Worm (Caenorhabditis elegans) whole organism, mixed stage, embryonic: Measurements from ENCODE around the gene vav-1.

Source experiments
- M03D4.4 ChIP-seq: sonication (generic microtip); optimal IDR thresholded peaks from 2 replicates; lab custom pipeline; 2017; ENCODE audit warnings: mild to moderate bottlenecking, missing genetic modification characterization, missing compliant biosample characterization
- bed-3 ChIP-seq: fragments of 200-800 bp; sonication (Bioruptor generic); optimal IDR thresholded peaks from 3 replicates; lab custom pipeline; 2018; ENCODE audit warnings: mild to moderate bottlenecking, missing genetic modification characterization, moderate library complexity, missing compliant biosample characterization
- ceh-39 ChIP-seq: fragments of 150-350 bp; optimal IDR thresholded peaks from 2 replicates; lab custom pipeline; 2014; ENCODE audit warnings: missing biosample characterization, missing genetic modification characterization
- ceh-43 ChIP-seq: fragments of 200-800 bp; sonication (Bioruptor generic); optimal IDR thresholded peaks from 2 replicates; lab custom pipeline; 2018; ENCODE audit warnings: mild to moderate bottlenecking, missing genetic modification characterization, moderate library complexity, missing compliant biosample characterization
- ceh-83 ChIP-seq: fragments of 200-800 bp; sonication (Bioruptor generic); optimal IDR thresholded peaks from 2 replicates; lab custom pipeline; 2018; ENCODE audit warnings: mild to moderate bottlenecking, missing genetic modification characterization, missing compliant biosample characterization
- ces-1 ChIP-seq: fragments of 150-350 bp; optimal IDR thresholded peaks from 2 replicates; lab custom pipeline; 2014; ENCODE audit warnings: missing biosample characterization, missing genetic modification reagents, missing genetic modification characterization
- drap-1 ChIP-seq: fragments of 200-800 bp; sonication (Bioruptor generic); optimal IDR thresholded peaks from 3 replicates; lab custom pipeline; 2018; ENCODE audit warnings: mild to moderate bottlenecking, missing genetic modification characterization, missing compliant biosample characterization
- elt-1 ChIP-seq: sonication (generic microtip); optimal IDR thresholded peaks from 2 replicates; lab custom pipeline; 2017; ENCODE audit warnings: missing genetic modification characterization, mild to moderate bottlenecking, missing compliant biosample characterization, antibody characterized with exemption, moderate library complexity, borderline replicate concordance; ENCODE audit not compliant: insufficient read depth
- ham-2 ChIP-seq: fragments of 200-800 bp; sonication (Bioruptor generic); optimal IDR thresholded peaks from 2 replicates; lab custom pipeline; 2018; ENCODE audit warnings: mild to moderate bottlenecking, missing genetic modification characterization, missing compliant biosample characterization
- lin-13 ChIP-seq: fragments of 150-350 bp; optimal IDR thresholded peaks from 2 replicates; lab custom pipeline; 2014; ENCODE audit warnings: missing biosample characterization, missing genetic modification characterization
- lin-32 ChIP-seq: fragments of 200-800 bp; sonication (Bioruptor generic); optimal IDR thresholded peaks from 2 replicates; lab custom pipeline; 2018; ENCODE audit warnings: mild to moderate bottlenecking, missing genetic modification characterization, missing compliant biosample characterization
- mab-5 ChIP-seq: fragments of 150-350 bp; optimal IDR thresholded peaks from 2 replicates; lab custom pipeline; 2014; ENCODE audit warnings: missing biosample characterization, missing genetic modification characterization
- mls-2 ChIP-seq: sonication (generic microtip); optimal IDR thresholded peaks from 2 replicates; lab custom pipeline; 2016; ENCODE audit warnings: mild to moderate bottlenecking, missing genetic modification characterization, moderate library complexity, missing compliant biosample characterization
- nhr-12 ChIP-seq: fragments of 150-350 bp; optimal IDR thresholded peaks from 2 replicates; lab custom pipeline; 2014; ENCODE audit warnings: missing biosample characterization, missing genetic modification characterization
- nhr-2 ChIP-seq: fragments of 150-350 bp; optimal IDR thresholded peaks from 2 replicates; lab custom pipeline; 2014; ENCODE audit warnings: missing biosample characterization, missing genetic modification characterization
- nhr-28 ChIP-seq: fragments of 150-350 bp; optimal IDR thresholded peaks from 2 replicates; lab custom pipeline; 2014; ENCODE audit warnings: missing biosample characterization, missing genetic modification characterization
- nhr-76 ChIP-seq: sonication (generic microtip); optimal IDR thresholded peaks from 2 replicates; lab custom pipeline; 2017; ENCODE audit warnings: missing biosample characterization, missing genetic modification characterization
- pha-4 ChIP-seq: fragments of 150-350 bp; optimal IDR thresholded peaks from 2 replicates; lab custom pipeline; 2018; ENCODE audit warnings: missing biosample characterization, missing genetic modification reagents, missing genetic modification characterization
- sem-2 ChIP-seq: fragments of 200-800 bp; sonication (Bioruptor generic); optimal IDR thresholded peaks from 2 replicates; lab custom pipeline; 2018; ENCODE audit warnings: mild to moderate bottlenecking, missing genetic modification characterization, missing compliant biosample characterization
- snpc-4 ChIP-seq: fragments of 150-350 bp; optimal IDR thresholded peaks from 2 replicates; lab custom pipeline; 2014; ENCODE audit warnings: missing biosample characterization, missing genetic modification characterization
- sptf-1 ChIP-seq: sonication (generic microtip); optimal IDR thresholded peaks from 2 replicates; lab custom pipeline; 2017; ENCODE audit warnings: mild to moderate bottlenecking, missing genetic modification characterization, moderate library complexity, missing compliant biosample characterization
- tbx-8 ChIP-seq: fragments of 200-800 bp; sonication (Bioruptor generic); optimal IDR thresholded peaks from 2 replicates; lab custom pipeline; 2018; ENCODE audit warnings: mild to moderate bottlenecking, missing genetic modification characterization, moderate library complexity, missing compliant biosample characterization
- unc-62 ChIP-seq: fragments of 150-350 bp; optimal IDR thresholded peaks from 2 replicates; lab custom pipeline; 2014; ENCODE audit warnings: missing biosample characterization, missing genetic modification reagents, missing genetic modification characterization
- zip-8 ChIP-seq: fragments of 150-350 bp; optimal IDR thresholded peaks from 2 replicates; lab custom pipeline; 2014; ENCODE audit warnings: missing biosample characterization, missing genetic modification characterization

vav-1 gene

ce11 chrX:9168239-9168638, 63.7 kb downstream of the vav-1 start, which contains the start of gene B0563.9:
B0563.9 (plus strand) TSS chrX:9168539.
- TF ChIP-seq bed-3 (no peak), ceh-39 (tag; lab: Kevin White, UChicago) (no peak), snpc-4 (no peak), mab-5 (tag; lab: Kevin White, UChicago) (no peak), ceh-83 (GFP tag; lab: Kevin White, UChicago) (no peak), ceh-43 (GFP tag; lab: Kevin White, UChicago) (no peak), sptf-1 (tag; lab: Kevin White, UChicago) (no peak), zip-8 (tag; lab: Kevin White, UChicago) (no peak), nhr-76 (tag; lab: Kevin White, UChicago) (no peak), lin-13 (tag; lab: Kevin White, UChicago) (no peak), ham-2 (GFP tag; lab: Kevin White, UChicago) (no peak), tbx-8 (no peak), unc-62 (GFP tag; lab: Kevin White, UChicago) (no peak), ces-1 (no peak), nhr-2 (no peak), drap-1 (GFP tag; lab: Kevin White, UChicago) (no peak)

ce11 chrX:9166921-9167320, 65.0 kb downstream of the vav-1 start, which contains the start of gene B0563.10:
B0563.10 (minus strand) TSS chrX:9167245.
- no peak for TF ChIP-seq unc-62 (GFP tag; lab: Kevin White, UChicago)
- no peak for TF ChIP-seq ceh-39 (tag; lab: Kevin White, UChicago)
- no peak for TF ChIP-seq tbx-8
- no peak for TF ChIP-seq mls-2 (tag; lab: Kevin White, UChicago)
- TF ChIP-seq nhr-28, result no peak
- no peak for TF ChIP-seq elt-1 (tag; lab: Kevin White, UChicago)
- TF ChIP-seq nhr-2, result no peak
- TF ChIP-seq lin-32 (GFP tag; lab: Kevin White, UChicago), result no peak
- no peak for TF ChIP-seq sptf-1 (tag; lab: Kevin White, UChicago)
- no peak for TF ChIP-seq zip-8 (tag; lab: Kevin White, UChicago)
- TF ChIP-seq nhr-12 (tag; lab: Kevin White, UChicago), result no peak
- TF ChIP-seq pha-4 (tag; lab: Kevin White, UChicago), result no peak
- TF ChIP-seq sem-2 (GFP tag; lab: Kevin White, UChicago), result no peak
- TF ChIP-seq M03D4.4, result no peak
